Worm (Caenorhabditis elegans): ENCODE data around the gene lem-2.

Gene lem-2

DNA sequence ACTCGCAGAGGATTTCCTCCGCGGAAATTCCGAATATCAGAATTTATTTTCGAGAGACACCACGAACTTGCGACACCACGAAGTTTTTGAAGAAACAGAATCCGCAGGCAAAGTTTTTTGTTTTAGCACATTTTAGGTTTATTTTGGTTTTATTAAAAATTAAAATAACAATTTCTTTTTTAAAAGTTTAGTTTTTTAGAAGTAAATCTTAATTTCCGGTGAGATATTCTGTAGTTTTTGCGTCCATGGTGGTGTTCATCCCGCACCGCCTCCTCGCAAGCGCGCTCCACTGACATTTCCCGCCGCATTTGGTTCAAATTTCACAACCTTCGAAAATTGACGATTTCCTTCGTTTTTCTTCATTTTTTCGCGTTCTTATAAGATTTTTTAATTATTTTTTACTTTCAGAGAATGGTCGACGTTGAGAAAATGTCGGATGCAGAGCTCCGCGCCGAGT is at the start of gene lem-2 (continued):
- TF ChIP-seq snu-23 (GFP tag; optimal IDR thresholded peaks at IDR 0.05) (peak; percentile 87), nhr-77 (tag; optimal IDR thresholded peaks at IDR 0.05) (peak; percentile 87), irx-1 (tag; optimal IDR thresholded peaks at IDR 0.05) (peak; percentile 63), lin-35 (GFP tag; optimal IDR thresholded peaks at IDR 0.05) (peak; percentile 87 to 90), ceh-63 (GFP tag; optimal IDR thresholded peaks at IDR 0.05) (peak; percentile 46), mef-2 (tag; optimal IDR thresholded peaks at IDR 0.05) (no peak), lin-39 (tag; optimal IDR thresholded peaks at IDR 0.05) (no peak), unc-130 (tag; optimal IDR thresholded peaks at IDR 0.05) (peak; percentile 48), pag-3 (tag; optimal IDR thresholded peaks at IDR 0.05; ENCODE audit: borderline replicate concordance, insufficient read depth) (no peak), dsc-1 (tag; optimal IDR thresholded peaks at IDR 0.05) (peak; percentile 75), lsy-2 (tag; optimal IDR thresholded peaks at IDR 0.05) (peak; percentile 66 to 81), egl-27 (tag; optimal IDR thresholded peaks at IDR 0.05) (no peak), mab-9 (GFP tag; IDR thresholded peaks at IDR 0.05) (peak; percentile 67; the same call in 1 of the 2 replicates), swsn-7 (tag; optimal IDR thresholded peaks at IDR 0.05) (peak; percentile 76), mep-1 (tag; optimal IDR thresholded peaks at IDR 0.05) (peak; percentile 64), nhr-85 (tag) (peak; percentile 84), unc-98 (GFP tag; IDR thresholded peaks at IDR 0.05) (peak; percentile 96), Y116A8C.19 (tag; optimal IDR thresholded peaks at IDR 0.05; ENCODE audit: borderline replicate concordance) (peak; percentile 63), efl-3 (GFP tag; optimal IDR thresholded peaks at IDR 0.05) (no peak), fkh-8 (tag; optimal IDR thresholded peaks at IDR 0.05) (peak; percentile 97), hlh-4 (tag; optimal IDR thresholded peaks at IDR 0.05) (no peak), nhr-237 (tag; optimal IDR thresholded peaks at IDR 0.05) (peak; percentile 2), pqm-1 (tag; optimal IDR thresholded peaks at IDR 0.05) (no peak), lin-13 (GFP tag; optimal IDR thresholded peaks at IDR 0.05) (peak; percentile 35), ceh-82 (tag; optimal IDR thresholded peaks at IDR 0.05) (peak; percentile 44 to 74 (median 73)), aha-1 (tag; optimal IDR thresholded peaks at IDR 0.05) (no peak), zip-4 (GFP tag; optimal IDR thresholded peaks at IDR 0.05) (no peak), nhr-12 (tag; optimal IDR thresholded peaks at IDR 0.05) (no peak), nhr-71 (tag; optimal IDR thresholded peaks at IDR 0.05) (peak; percentile 93), ceh-88 (GFP tag; IDR thresholded peaks at IDR 0.05) (peak; percentile 89), ceh-8 (GFP tag; optimal IDR thresholded peaks at IDR 0.05) (peak; percentile 52)

DNA sequence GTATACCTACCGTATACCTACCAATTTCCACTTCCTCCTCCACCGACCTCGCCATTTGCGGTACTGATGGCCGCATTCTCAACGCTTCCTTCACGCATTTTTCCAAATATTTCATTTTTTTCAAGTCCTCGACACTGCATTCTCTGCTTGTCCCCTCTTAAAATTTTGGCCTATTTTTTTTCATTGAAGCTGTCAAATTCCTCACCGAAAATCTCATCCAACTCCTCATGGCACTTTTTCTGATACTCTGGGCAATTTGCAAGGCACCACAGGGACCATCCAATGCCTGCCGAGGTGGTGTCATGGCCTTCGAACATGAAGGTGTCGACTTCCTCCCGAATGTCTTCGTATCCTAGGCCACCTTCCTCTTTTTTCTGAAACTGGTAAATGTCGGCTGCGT is 48.6 kb upstream of the lem-2 start:
- TF ChIP-seq sup-37 (GFP tag; optimal IDR thresholded peaks at IDR 0.05) (no peak), irx-1 (tag; optimal IDR thresholded peaks at IDR 0.05) (no peak), blmp-1 (tag; optimal IDR thresholded peaks at IDR 0.05) (no peak), grh-1 (GFP tag; IDR thresholded peaks at IDR 0.05) (no peak)

DNA sequence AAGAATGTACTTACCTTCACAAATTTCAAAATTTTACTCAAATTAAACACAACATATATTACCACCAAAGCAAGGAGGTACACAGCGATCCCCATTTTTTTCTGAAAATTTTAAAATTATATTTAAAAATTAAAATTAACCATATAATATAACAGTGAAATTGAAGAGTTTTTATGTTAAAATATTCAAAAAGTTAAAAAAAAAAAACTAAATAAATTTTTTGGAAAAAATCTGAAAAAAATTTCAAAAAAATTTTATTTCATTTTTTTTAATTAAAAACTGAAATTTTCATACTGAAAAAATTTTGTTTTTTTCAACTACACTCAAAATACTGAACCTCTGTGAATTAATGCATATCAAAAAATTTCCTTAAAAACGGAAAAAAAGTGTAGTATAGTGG is 46.4 kb upstream of the lem-2 start, which contains the start of gene cyp-37A1:
Gene cyp-37A1 (minus strand): TSS at position 101 of the 400 bp plus-strand sequence.
- no peak for TF ChIP-seq nhr-76 (tag; optimal IDR thresholded peaks at IDR 0.05)
- no peak for TF ChIP-seq tbx-2 (tag; optimal IDR thresholded peaks at IDR 0.05)
- no peak for TF ChIP-seq ceh-82 (tag; optimal IDR thresholded peaks at IDR 0.05)
- no peak for TF ChIP-seq mab-9 (GFP tag; IDR thresholded peaks at IDR 0.05)
- TF ChIP-seq ceh-63 (GFP tag; optimal IDR thresholded peaks at IDR 0.05) = no peak
- no peak for TF ChIP-seq F16B12.6 (tag; optimal IDR thresholded peaks at IDR 0.05)
- no peak for TF ChIP-seq nhr-90 (tag; optimal IDR thresholded peaks at IDR 0.05; ENCODE audit: poor library complexity)

DNA sequence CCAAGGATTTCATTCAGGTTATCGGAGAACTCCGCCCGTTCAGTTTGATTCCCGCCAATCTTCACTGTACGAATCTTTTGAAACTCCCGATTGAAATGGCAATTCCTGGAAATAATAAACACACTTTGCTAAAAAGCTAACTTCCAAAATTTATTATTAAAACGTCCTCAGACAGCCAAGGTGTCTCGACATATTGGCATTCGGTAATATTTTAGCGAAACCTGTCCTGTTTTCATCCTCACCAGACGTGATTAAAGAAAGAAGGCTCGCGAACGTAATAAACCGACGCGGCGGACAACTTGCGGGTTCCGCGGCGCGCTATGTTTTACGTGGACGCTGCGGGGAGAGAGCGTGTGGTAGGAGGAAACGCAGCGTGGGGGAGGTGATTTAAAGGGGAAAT is 45.1 kb upstream of the lem-2 start:
- TF ChIP-seq fkh-4 (tag; optimal IDR thresholded peaks at IDR 0.05; ENCODE audit: borderline replicate concordance) (no peak), zag-1 (tag; optimal IDR thresholded peaks at IDR 0.05) (no peak), ceh-8 (GFP tag; optimal IDR thresholded peaks at IDR 0.05) (peak; percentile 79), ets-5 (GFP tag; IDR thresholded peaks at IDR 0.05) (no peak), unc-30 (tag; optimal IDR thresholded peaks at IDR 0.05) (no peak), blmp-1 (tag; optimal IDR thresholded peaks at IDR 0.05) (no peak), snpc-4 (tag; optimal IDR thresholded peaks at IDR 0.05) (peak; percentile 100), xbp-1 (tag; optimal IDR thresholded peaks at IDR 0.05) (peak; percentile 84), nhr-11 (tag; optimal IDR thresholded peaks at IDR 0.05) (peak; percentile 49), mef-2 (tag; optimal IDR thresholded peaks at IDR 0.05) (no peak), F16B12.6 (tag; optimal IDR thresholded peaks at IDR 0.05) (peak; percentile 3), dpl-1 (GFP tag; optimal IDR thresholded peaks at IDR 0.05) (peak; percentile 28 to 67 (median 50)), lin-39 (tag; optimal IDR thresholded peaks at IDR 0.05) (peak; percentile 81), efl-1 (optimal IDR thresholded peaks at IDR 0.05) (peak; percentile 53 to 80), efl-1 (GFP tag; optimal IDR thresholded peaks at IDR 0.05 in 1 of 2) (peak; percentile 62 to 96), nhr-19 (GFP tag; conservative IDR thresholded peaks at IDR 0.05) (peak; percentile 92), C16A3.4 (tag; optimal IDR thresholded peaks at IDR 0.05) (no peak)
